Fruit fly (Drosophila melanogaster): Measurements from ENCODE around the gene form3.

DNA sequence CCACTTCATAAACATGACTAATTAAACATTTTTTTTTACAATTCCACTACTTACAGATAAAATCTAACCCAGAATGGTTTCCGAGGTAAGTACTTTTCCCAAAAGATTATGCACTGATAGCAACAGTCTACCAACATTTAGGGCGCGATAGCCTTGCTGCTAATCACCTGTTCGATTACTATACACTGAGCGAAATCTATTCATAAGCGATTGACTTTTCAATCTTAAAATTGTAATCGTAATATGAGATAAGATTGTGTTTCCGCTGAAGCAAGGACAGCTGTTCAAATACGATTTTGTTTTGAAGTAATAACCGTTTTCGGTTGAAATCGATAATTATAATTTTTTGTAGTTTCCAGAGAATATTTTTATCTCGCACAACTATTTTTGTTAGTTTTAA lies 38.0 kb downstream of the form3 start:
- TF ChIP-seq CG8478 (optimal IDR thresholded peaks at IDR 0.05) = no peak
- no peak for TF ChIP-seq CTCF (optimal IDR thresholded peaks at IDR 0.05)

Data from S2 (cell line).